Worm (Caenorhabditis elegans) whole organism, L4/young adult: ENCODE data around the gene R02D5.24.

Source experiments
- W03F9.2 ChIP-seq: fragments of 150-350 bp; optimal IDR thresholded peaks from 2 replicates; lab custom pipeline; 2014; ENCODE audit warnings: missing biosample characterization, missing genetic modification characterization
- dao-5 ChIP-seq: sonication (generic microtip); optimal IDR thresholded peaks from 2 replicates; lab custom pipeline; 2016; ENCODE audit warnings: missing genotype, missing genetic modification characterization, moderate library complexity, missing compliant biosample characterization
- him-1 ChIP-seq: sonication (generic microtip); optimal IDR thresholded peaks from 2 replicates; lab custom pipeline; 2016; ENCODE audit warnings: missing genotype, missing genetic modification reagents, missing genetic modification characterization, missing compliant biosample characterization

DNA sequence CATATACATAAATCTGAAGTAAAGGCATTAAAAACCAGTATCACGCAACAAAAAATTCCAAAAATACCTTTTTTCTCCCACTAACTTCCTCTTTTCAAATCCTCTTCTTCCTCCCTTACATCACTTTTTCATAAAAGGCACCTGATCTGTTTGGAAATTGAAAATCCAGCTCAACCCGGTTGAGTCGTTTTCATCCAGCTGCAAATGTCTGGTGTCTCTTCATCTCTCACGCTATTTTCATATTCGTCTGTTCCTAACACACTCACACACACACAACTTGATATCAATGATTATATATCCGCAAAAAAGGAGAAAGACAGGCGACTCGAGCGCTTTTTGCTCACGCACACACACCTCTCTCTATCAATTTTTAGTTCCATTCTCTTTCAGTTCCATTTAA is 31.2 kb downstream of the R02D5.24 start:
- TF ChIP-seq him-1 (tag; lab: Kevin White, UChicago) (no peak), W03F9.2 (tag; lab: Kevin White, UChicago) (no peak), dao-5 (tag; lab: Kevin White, UChicago) (no peak)
